Fruit fly (Drosophila melanogaster) whole organism, prepupa: ENCODE results near the gene Fancd2.

Experiments used
- CG10631 ChIP-seq: fragments of 200-800 bp; sonication (Bioruptor generic); optimal IDR thresholded peaks from 2 replicates; lab custom pipeline; 2016; ENCODE audit warnings: missing biosample characterization, missing genetic modification characterization
- CG10669 ChIP-seq: fragments of 200-800 bp; sonication (Bioruptor generic); optimal IDR thresholded peaks from 3 replicates; lab custom pipeline; 2018; ENCODE audit warnings: missing biosample characterization, mild to moderate bottlenecking, missing genetic modification characterization, moderate library complexity
- CG11294 ChIP-seq: fragments of 200-800 bp; sonication (Bioruptor generic); IDR thresholded peaks from 2 replicates; pipeline ENCODE4 v1.3.6; 2022; ENCODE audit warnings: missing biosample characterization, missing genetic modification characterization
- CG11762 ChIP-seq: fragments of 200-800 bp; sonication (Bioruptor generic); optimal IDR thresholded peaks from 3 replicates; lab custom pipeline; 2016; ENCODE audit warnings: missing biosample characterization, missing genetic modification characterization; ENCODE audit not compliant: insufficient read depth
- CG11902 ChIP-seq: fragments of 200-800 bp; sonication (Bioruptor generic); optimal IDR thresholded peaks from 3 replicates; lab custom pipeline; 2016; ENCODE audit warnings: missing biosample characterization, missing genetic modification characterization
- CG1621 ChIP-seq: fragments of 200-800 bp; sonication (Bioruptor generic); optimal IDR thresholded peaks from 3 replicates; lab custom pipeline; 2018; ENCODE audit warnings: missing biosample characterization, mild to moderate bottlenecking, missing genetic modification characterization
- CG16779 ChIP-seq: fragments of 200-800 bp; sonication (Bioruptor generic); optimal IDR thresholded peaks from 3 replicates; lab custom pipeline; 2017; ENCODE audit warnings: missing biosample characterization, mild to moderate bottlenecking, missing genetic modification characterization
- CG3032 ChIP-seq: fragments of 200-800 bp; optimal IDR thresholded peaks from 2 replicates; lab custom pipeline; 2019; ENCODE audit warnings: missing biosample characterization, mild to moderate bottlenecking, missing genetic modification characterization, moderate library complexity
- CG31627 ChIP-seq: fragments of 200-800 bp; sonication (Bioruptor generic); optimal IDR thresholded peaks from 3 replicates; lab custom pipeline; 2016; ENCODE audit warnings: missing biosample characterization, missing genetic modification characterization
- CG32006 ChIP-seq: fragments of 200-800 bp; sonication (Bioruptor generic); optimal IDR thresholded peaks from 3 replicates; lab custom pipeline; 2017; ENCODE audit warnings: missing biosample characterization, mild to moderate bottlenecking, missing genetic modification characterization
- CG34406 ChIP-seq: fragments of 200-800 bp; sonication (Bioruptor generic); optimal IDR thresholded peaks from 3 replicates; lab custom pipeline; 2016; ENCODE audit warnings: missing biosample characterization, missing genetic modification characterization
- CG4318 ChIP-seq: fragments of 200-800 bp; sonication (Bioruptor generic); optimal IDR thresholded peaks from 3 replicates; lab custom pipeline; 2017; ENCODE audit warnings: missing biosample characterization, mild to moderate bottlenecking, missing genetic modification characterization
- CG6163 ChIP-seq: fragments of 200-800 bp; sonication (Bioruptor generic); IDR thresholded peaks from 3 replicates; pipeline ENCODE4 v1.3.6; 2022; ENCODE audit warnings: missing biosample characterization, missing genetic modification characterization
- CG6276 ChIP-seq: fragments of 200-800 bp; sonication (Bioruptor generic); optimal IDR thresholded peaks from 2 replicates; lab custom pipeline; 2017; ENCODE audit warnings: missing biosample characterization, mild to moderate bottlenecking, missing genetic modification characterization
- CG6792 ChIP-seq: fragments of 200-800 bp; sonication (Bioruptor generic); optimal IDR thresholded peaks from 3 replicates; lab custom pipeline; 2016; ENCODE audit warnings: missing biosample characterization, missing genetic modification characterization
- CG6808 ChIP-seq: fragments of 200-800 bp; sonication (Bioruptor generic); optimal IDR thresholded peaks from 3 replicates; lab custom pipeline; 2017; ENCODE audit warnings: missing biosample characterization, missing genetic modification characterization, mild to moderate bottlenecking, moderate library complexity, missing genetic modification reagents
- CG6854 ChIP-seq: fragments of 200-800 bp; sonication (Bioruptor generic); optimal IDR thresholded peaks from 2 replicates; lab custom pipeline; 2017; ENCODE audit warnings: missing biosample characterization, mild to moderate bottlenecking, missing genetic modification characterization
- CG7368 ChIP-seq: fragments of 200-800 bp; sonication (Bioruptor generic); optimal IDR thresholded peaks from 3 replicates; lab custom pipeline; 2016; ENCODE audit warnings: missing biosample characterization, missing genetic modification characterization
- CG8119 ChIP-seq: fragments of 200-800 bp; sonication (Bioruptor generic); IDR thresholded peaks from 3 replicates; pipeline ENCODE4 v1.3.6; 2022; ENCODE audit warnings: missing biosample characterization, missing genetic modification characterization
- CG8319 ChIP-seq: fragments of 200-800 bp; sonication (Bioruptor generic); optimal IDR thresholded peaks from 3 replicates; lab custom pipeline; 2016; ENCODE audit warnings: missing biosample characterization, missing genetic modification characterization
- Eip75B ChIP-seq: fragments of 200-800 bp; sonication (Bioruptor generic); optimal IDR thresholded peaks from 3 replicates; lab custom pipeline; 2016; ENCODE audit warnings: missing biosample characterization, missing genetic modification characterization
- Eip78C ChIP-seq: fragments of 200-800 bp; sonication (Bioruptor generic); peaks from one replicate; lab custom pipeline; 2016; ENCODE audit warnings: missing biosample characterization, missing genetic modification characterization
- Eip93F ChIP-seq: fragments of 200-800 bp; sonication (Bioruptor generic); optimal IDR thresholded peaks from 2 replicates; lab custom pipeline; 2016; ENCODE audit warnings: missing biosample characterization, mild to moderate bottlenecking, missing genetic modification characterization
- Ets21C ChIP-seq: fragments of 200-800 bp; sonication (Bioruptor generic); optimal IDR thresholded peaks from 3 replicates; lab custom pipeline; 2016; ENCODE audit warnings: missing biosample characterization, missing genetic modification characterization
- Gug ChIP-seq: fragments of 200-800 bp; sonication (Bioruptor generic); IDR thresholded peaks from 2 replicates; pipeline ENCODE4 v1.3.6; 2022; ENCODE audit warnings: missing biosample characterization, missing genetic modification characterization
- Hr38 ChIP-seq: sonication (Bioruptor generic); optimal IDR thresholded peaks from 2 replicates; lab custom pipeline; 2016; ENCODE audit warnings: missing biosample characterization, missing genetic modification characterization
- Hr4 ChIP-seq: fragments of 200-800 bp; sonication (Bioruptor generic); optimal IDR thresholded peaks from 3 replicates; lab custom pipeline; 2016; ENCODE audit warnings: missing biosample characterization, missing genetic modification characterization
- Met ChIP-seq: fragments of 200-800 bp; sonication (Bioruptor generic); optimal IDR thresholded peaks from 3 replicates; lab custom pipeline; 2016; ENCODE audit warnings: missing biosample characterization, missing genetic modification characterization
- OdsH ChIP-seq: fragments of 200-800 bp; sonication (Bioruptor generic); optimal IDR thresholded peaks from 3 replicates; lab custom pipeline; 2016; ENCODE audit warnings: missing biosample characterization, missing genetic modification characterization
- Smox ChIP-seq: fragments of 200-800 bp; sonication (Bioruptor generic); optimal IDR thresholded peaks from 3 replicates; lab custom pipeline; 2016; ENCODE audit warnings: missing biosample characterization, missing genetic modification characterization
- Sox102F ChIP-seq: fragments of 200-800 bp; sonication (Bioruptor generic); optimal IDR thresholded peaks from 2 replicates; lab custom pipeline; 2016; ENCODE audit warnings: missing biosample characterization, mild to moderate bottlenecking, missing genetic modification characterization
- Sox15 ChIP-seq: fragments of 200-800 bp; sonication (Bioruptor generic); optimal IDR thresholded peaks from 3 replicates; lab custom pipeline; 2016; ENCODE audit warnings: missing biosample characterization, missing genetic modification characterization
- achi ChIP-seq: fragments of 200-800 bp; sonication (Bioruptor generic); optimal IDR thresholded peaks from 3 replicates; lab custom pipeline; 2016; ENCODE audit warnings: missing biosample characterization, missing genetic modification characterization
- acj6 ChIP-seq: fragments of 200-800 bp; sonication (Bioruptor generic); optimal IDR thresholded peaks from 3 replicates; lab custom pipeline; 2016; ENCODE audit warnings: missing biosample characterization, missing genetic modification characterization
- cyc ChIP-seq: fragments of 200-800 bp; sonication (Bioruptor generic); optimal IDR thresholded peaks from 3 replicates; lab custom pipeline; 2016; ENCODE audit warnings: missing biosample characterization, missing genetic modification characterization
- dac ChIP-seq: fragments of 200-800 bp; sonication (Bioruptor generic); optimal IDR thresholded peaks from 2 replicates; lab custom pipeline; 2017; ENCODE audit warnings: missing biosample characterization, mild to moderate bottlenecking, missing genetic modification characterization
- dsx ChIP-seq: fragments of 200-800 bp; optimal IDR thresholded peaks from 3 replicates; lab custom pipeline; 2019; ENCODE audit warnings: missing biosample characterization, mild to moderate bottlenecking, missing genetic modification characterization, moderate library complexity; ENCODE audit not compliant: poor library complexity, severe bottlenecking
- esn ChIP-seq: fragments of 200-800 bp; sonication (Bioruptor generic); optimal IDR thresholded peaks from 2 replicates; lab custom pipeline; 2016; ENCODE audit warnings: missing biosample characterization, mild to moderate bottlenecking, missing genetic modification characterization, moderate library complexity
- fd59A ChIP-seq: fragments of 200-800 bp; sonication (Bioruptor generic); optimal IDR thresholded peaks from 2 replicates; lab custom pipeline; 2017; ENCODE audit warnings: missing biosample characterization, mild to moderate bottlenecking, missing genetic modification characterization, missing genetic modification reagents
- fd85E ChIP-seq: fragments of 200-800 bp; sonication (Bioruptor generic); optimal IDR thresholded peaks from 3 replicates; lab custom pipeline; 2016; ENCODE audit warnings: missing biosample characterization, missing genetic modification characterization
- net ChIP-seq: fragments of 200-800 bp; sonication (Bioruptor generic); optimal IDR thresholded peaks from 3 replicates; lab custom pipeline; 2016; ENCODE audit warnings: missing biosample characterization, missing genetic modification characterization
- pdm3 ChIP-seq: fragments of 200-800 bp; sonication (Bioruptor generic); optimal IDR thresholded peaks from 3 replicates; lab custom pipeline; 2016; ENCODE audit warnings: missing biosample characterization, missing genetic modification characterization
- salr ChIP-seq, 2 experiments: fragments of 200-800 bp; sonication (Bioruptor generic); optimal IDR thresholded peaks; 3 replicates each; lab custom pipeline; 2016 to 2018; ENCODE audit warnings: missing biosample characterization in 2 of 2, missing genetic modification characterization in 2 of 2, mild to moderate bottlenecking in 1 of 2
- spab ChIP-seq: fragments of 200-800 bp; sonication (Bioruptor generic); optimal IDR thresholded peaks from 2 replicates; lab custom pipeline; 2017; ENCODE audit warnings: missing biosample characterization, mild to moderate bottlenecking, missing genetic modification characterization, missing genetic modification reagents
- svp ChIP-seq: fragments of 200-800 bp; sonication (Bioruptor generic); peaks from one replicate; lab custom pipeline; 2016; ENCODE audit warnings: missing biosample characterization, missing genetic modification characterization
- vri ChIP-seq: fragments of 200-800 bp; sonication (Bioruptor generic); optimal IDR thresholded peaks from 3 replicates; lab custom pipeline; 2016; ENCODE audit warnings: missing biosample characterization, mild to moderate bottlenecking, missing genetic modification characterization

The Fancd2 gene

DNA sequence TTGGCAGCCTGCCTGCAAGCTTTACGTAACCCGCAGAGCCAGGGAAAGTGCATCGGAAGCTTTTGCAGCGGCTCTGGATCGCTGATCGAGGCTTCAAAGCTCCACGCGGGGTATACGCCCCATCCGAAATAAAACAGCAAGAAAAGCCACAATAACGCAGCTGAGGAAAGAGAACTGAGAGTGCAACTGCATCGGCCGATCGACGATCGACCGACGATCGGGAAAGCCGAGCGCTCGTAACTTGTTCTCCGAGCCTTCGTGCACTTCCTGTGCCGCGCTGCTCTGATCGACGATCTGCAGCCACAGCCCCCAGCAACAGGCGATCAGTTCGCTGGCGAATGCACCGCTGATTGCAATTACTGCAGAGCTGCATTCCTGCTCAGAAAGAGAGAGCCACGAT lies 36.0 kb downstream of the Fancd2 start (continued):
- TF ChIP-seq CG6792 (GFP tag; lab: Kevin White, UChicago) (peak; percentile 26), vri (GFP tag; lab: Kevin White, UChicago) (peak; percentile 69), CG6808 (GFP tag; lab: Kevin White, UChicago) (peak; percentile 72), CG10669 (GFP tag; lab: Kevin White, UChicago) (peak; percentile 44), Hr4 (GFP tag; lab: Kevin White, UChicago) (no peak), Sox15 (no peak), esn (GFP tag; lab: Kevin White, UChicago) (peak; percentile 58), CG7368 (GFP tag; lab: Kevin White, UChicago) (peak; percentile 65), fd85E (GFP tag; lab: Kevin White, UChicago) (peak; percentile 81), Eip93F (GFP tag; lab: Kevin White, UChicago) (peak; percentile 23), fd59A (GFP tag; lab: Kevin White, UChicago) (peak; percentile 12), CG6276 (GFP tag; lab: Kevin White, UChicago) (peak; percentile 67), CG8119 (GFP tag; lab: Robert Waterston, UW) (peak; percentile 80; the same call in 2 of the 3 replicates), Sox102F (GFP tag; lab: Kevin White, UChicago) (peak; percentile 72), Met (GFP tag; lab: Kevin White, UChicago) (peak; percentile 37), CG3032 (tag; lab: Kevin White, UChicago) (peak; percentile 43), spab (GFP tag; lab: Kevin White, UChicago) (peak; percentile 67), achi (GFP tag; lab: Kevin White, UChicago) (peak; percentile 46), CG8319 (no peak), Hr38 (no peak), dac (GFP tag; lab: Kevin White, UChicago) (no peak), cyc (GFP tag; lab: Kevin White, UChicago) (no peak), Gug (GFP tag; lab: Robert Waterston, UW) (0 out of 2 replicates have a peak, but pooled peaks have one; percentile 10), OdsH (GFP tag; lab: Kevin White, UChicago) (peak; percentile 16)
- TF ChIP-seq, all 60 proteins: peak for 42

DNA sequence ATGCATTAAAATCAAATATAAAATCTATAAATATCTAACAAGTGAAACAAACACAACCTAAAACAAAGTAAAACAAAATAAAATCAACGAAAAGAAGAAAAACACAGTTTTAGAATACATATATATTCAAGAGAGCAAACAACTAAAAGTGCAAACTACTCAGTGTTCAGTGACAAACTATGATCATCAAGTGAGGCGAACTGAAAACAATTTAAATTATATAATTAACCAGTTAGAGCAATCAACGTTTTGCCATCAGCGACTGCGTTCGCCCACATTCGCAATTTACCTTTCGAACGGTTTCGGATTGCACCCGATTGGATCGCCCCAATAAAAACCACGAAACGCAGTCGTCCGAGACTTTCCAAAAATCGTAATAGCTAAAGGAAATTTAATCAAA lies 36.4 kb downstream of the Fancd2 start:
- TF ChIP-seq svp (GFP tag; lab: Kevin White, UChicago) (no peak), CG4318 (GFP tag; lab: Kevin White, UChicago) (no peak), CG11294 (no peak), Eip75B (GFP tag; lab: Kevin White, UChicago) (no peak), CG6163 (GFP tag; lab: Robert Waterston, UW) (no peak), CG31627 (GFP tag; lab: Kevin White, UChicago) (no peak), CG10631 (GFP tag; lab: Kevin White, UChicago) (no peak), CG11762 (GFP tag; lab: Kevin White, UChicago) (no peak), Sox15 (no peak), CG6276 (GFP tag; lab: Kevin White, UChicago) (no peak), Eip78C (no peak), CG34406 (GFP tag; lab: Kevin White, UChicago) (no peak), Eip93F (GFP tag; lab: Kevin White, UChicago) (no peak), CG6792 (GFP tag; lab: Kevin White, UChicago) (no peak), CG16779 (tag; lab: Kevin White, UChicago) (no peak), cyc (GFP tag; lab: Kevin White, UChicago) (no peak), CG1621 (tag; lab: Kevin White, UChicago) (no peak), net (GFP tag; lab: Kevin White, UChicago) (no peak)

DNA sequence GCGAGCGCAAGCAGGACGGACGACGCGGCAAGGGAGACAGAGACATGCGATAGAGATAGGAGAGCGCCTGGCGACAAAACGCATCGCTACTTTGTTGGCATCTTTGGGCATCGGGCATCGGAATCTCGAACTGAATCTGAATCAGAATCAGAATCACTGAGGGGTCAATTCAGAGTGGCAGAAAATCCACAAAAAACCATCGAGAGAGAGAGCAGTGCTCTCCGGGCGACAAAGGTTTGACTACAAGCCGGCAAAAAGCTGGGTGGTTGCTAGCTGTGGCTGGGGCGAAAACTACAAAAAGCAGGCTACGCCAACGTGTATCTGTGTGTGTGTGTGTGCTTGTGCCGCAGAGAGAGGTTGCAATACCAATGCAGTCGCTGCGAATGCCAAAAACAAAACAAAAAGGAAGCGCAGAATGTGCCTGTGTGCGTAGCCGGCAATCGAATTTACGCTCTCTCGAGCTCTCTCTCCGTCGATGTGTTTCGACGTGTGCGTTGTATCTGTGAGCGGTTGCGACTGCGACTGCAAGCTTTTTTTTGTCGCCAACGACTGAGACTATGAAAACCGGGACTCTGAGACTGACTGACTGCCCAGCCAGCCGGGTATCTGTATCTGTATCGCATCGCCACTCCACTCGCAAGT lies 37.6 kb downstream of the Fancd2 start:
- TF ChIP-seq CG8119 (GFP tag; lab: Robert Waterston, UW), result peak; percentile 98
- peak; percentile 17 for TF ChIP-seq cyc (GFP tag; lab: Kevin White, UChicago)
- peak; percentile 79 for TF ChIP-seq CG32006
- peak; percentile 70 for TF ChIP-seq pdm3 (GFP tag; lab: Kevin White, UChicago)
- peak; percentile 88 for TF ChIP-seq CG11762 (GFP tag; lab: Kevin White, UChicago)
- peak; percentile 7 for TF ChIP-seq CG4318 (GFP tag; lab: Kevin White, UChicago)
- TF ChIP-seq Ets21C, result peak; percentile 31
- TF ChIP-seq CG7368 (GFP tag; lab: Kevin White, UChicago), result peak; percentile 88
- TF ChIP-seq OdsH (GFP tag; lab: Kevin White, UChicago), result peak; percentile 71
- TF ChIP-seq CG3032 (tag; lab: Kevin White, UChicago), result peak; percentile 87
- TF ChIP-seq CG11902 (GFP tag; lab: Kevin White, UChicago), result no peak
- TF ChIP-seq acj6 (GFP tag; lab: Kevin White, UChicago), result peak; percentile 16
- TF ChIP-seq Smox (GFP tag; lab: Kevin White, UChicago), result peak; percentile 54
- peak; percentile 69 for TF ChIP-seq esn (GFP tag; lab: Kevin White, UChicago)
- TF ChIP-seq salr (GFP tag; optimal IDR thresholded peaks at IDR 0.05; lab: Kevin White, UChicago), result peak; percentile 58 to 74
- peak; percentile 77 for TF ChIP-seq CG8319
- peak; percentile 97 for TF ChIP-seq CG6854
- TF ChIP-seq fd59A (GFP tag; lab: Kevin White, UChicago), result peak; percentile 83
- peak; percentile 94 for TF ChIP-seq dsx
